Fruit fly (Drosophila melanogaster) whole organism, embryonic: ENCODE results near the gene CG32647.

Experiments
- CG14050 ChIP-seq: fragments of 200-800 bp; sonication (Bioruptor generic); IDR thresholded peaks from 3 replicates; pipeline ENCODE4 v1.3.6; 2022; ENCODE audit warnings: missing biosample characterization, missing genetic modification characterization
- CG31388 ChIP-seq: fragments of 200-800 bp; sonication (Bioruptor generic); optimal IDR thresholded peaks from 2 replicates; lab custom pipeline; 2016; ENCODE audit warnings: missing biosample characterization, missing genetic modification characterization
- CG3847 ChIP-seq: fragments of 200-800 bp; sonication (Bioruptor generic); IDR thresholded peaks from 2 replicates; pipeline ENCODE4 v1.3.6; 2022; ENCODE audit warnings: missing biosample characterization, missing genetic modification characterization
- Jarid2 ChIP-seq: fragments of 200-800 bp; sonication (Bioruptor generic); optimal IDR thresholded peaks from 3 replicates; lab custom pipeline; 2017; ENCODE audit warnings: mild to moderate bottlenecking, missing biosample characterization, missing genetic modification reagents, missing genetic modification characterization
- MESR4 ChIP-seq: fragments of 200-800 bp; sonication (Bioruptor generic); optimal IDR thresholded peaks from 2 replicates; lab custom pipeline; 2018; ENCODE audit warnings: missing biosample characterization, mild to moderate bottlenecking, missing genetic modification characterization, moderate library complexity
- Sox102F ChIP-seq: fragments of 200-800 bp; sonication (Bioruptor generic); optimal IDR thresholded peaks from 2 replicates; lab custom pipeline; 2018; ENCODE audit warnings: missing biosample characterization, mild to moderate bottlenecking, missing genetic modification characterization, moderate library complexity
- corto ChIP-seq: fragments of 200-800 bp; sonication (Bioruptor generic); optimal IDR thresholded peaks from 2 replicates; lab custom pipeline; 2016; ENCODE audit warnings: missing biosample characterization, mild to moderate bottlenecking, missing genetic modification characterization, moderate library complexity
- crc ChIP-seq: fragments of 200-800 bp; sonication (Bioruptor generic); optimal IDR thresholded peaks from 2 replicates; lab custom pipeline; 2016; ENCODE audit warnings: missing biosample characterization, missing genetic modification characterization
- crol ChIP-seq: fragments of 200-800 bp; sonication (Bioruptor generic); IDR thresholded peaks from 2 replicates; pipeline ENCODE4 v1.3.6; 2022; ENCODE audit warnings: missing biosample characterization, missing genetic modification characterization
- gro ChIP-seq: fragments of 200-800 bp; sonication (Bioruptor generic); optimal IDR thresholded peaks from 2 replicates; lab custom pipeline; 2016; ENCODE audit warnings: missing biosample characterization, missing genetic modification characterization
- ind ChIP-seq: fragments of 200-800 bp; sonication (Bioruptor generic); optimal IDR thresholded peaks from 3 replicates; lab custom pipeline; 2016; ENCODE audit warnings: missing biosample characterization, missing genetic modification characterization
- maf-S ChIP-seq: fragments of 200-800 bp; sonication (Bioruptor generic); optimal IDR thresholded peaks from 2 replicates; lab custom pipeline; 2016; ENCODE audit warnings: missing biosample characterization, missing genetic modification characterization
- ttk ChIP-seq: fragments of 200-800 bp; sonication (Bioruptor generic); IDR thresholded peaks from 2 replicates; pipeline ENCODE4 v2.1.2; 2022; ENCODE audit warnings: missing biosample characterization, missing genetic modification characterization

dm6 chrX:12759162-12759561 is 25.6 kb downstream of the CG32647 start:
- no peak for TF ChIP-seq ttk
- no peak for TF ChIP-seq MESR4
- TF ChIP-seq crc (GFP tag; lab: Kevin White, UChicago): no peak
- no peak for TF ChIP-seq CG14050 (GFP tag; lab: Robert Waterston, UW)
- no peak for TF ChIP-seq ind (GFP tag; lab: Kevin White, UChicago)
- no peak for TF ChIP-seq corto (GFP tag; lab: Kevin White, UChicago)
- TF ChIP-seq Sox102F (GFP tag; lab: Kevin White, UChicago): no peak
- no peak for TF ChIP-seq crol
- TF ChIP-seq CG31388 (GFP tag; lab: Kevin White, UChicago): no peak
- TF ChIP-seq gro (GFP tag; lab: Kevin White, UChicago): no peak
- no peak for TF ChIP-seq maf-S
- TF ChIP-seq Jarid2 (GFP tag; lab: Kevin White, UChicago): no peak
- no peak for TF ChIP-seq CG3847 (GFP tag; lab: Robert Waterston, UW)
